Worm (Caenorhabditis elegans) whole organism, midembryonic: Measurements from ENCODE around the gene tsp-9.

Experiments
- cog-1 ChIP-seq: sonication (generic microtip); optimal IDR thresholded peaks from 2 replicates; lab custom pipeline; 2016; ENCODE audit warnings: missing genetic modification characterization, missing compliant biosample characterization
- flt-1 ChIP-seq: fragments of 200-800 bp; sonication (Bioruptor generic); IDR thresholded peaks from 2 replicates; pipeline ENCODE4 v1.3.6; 2022; ENCODE audit warnings: missing genetic modification characterization, missing compliant biosample characterization
- klf-2 ChIP-seq: fragments of 200-800 bp; sonication (Bioruptor generic); conservative IDR thresholded peaks from 2 replicates; pipeline ENCODE4 v1.3.6; 2022; ENCODE audit warnings: missing genetic modification reagents, missing genetic modification characterization, missing compliant biosample characterization
- med-1 ChIP-seq: sonication (generic microtip); optimal IDR thresholded peaks from 2 replicates; lab custom pipeline; 2017; ENCODE audit warnings: missing genetic modification characterization, mild to moderate bottlenecking, missing compliant biosample characterization, antibody characterized with exemption, missing genetic modification reagents; ENCODE audit not compliant: insufficient read depth
- ref-1 ChIP-seq: fragments of 200-800 bp; sonication (Bioruptor generic); conservative IDR thresholded peaks from 2 replicates; pipeline ENCODE4 v1.3.6; 2022; ENCODE audit warnings: missing genetic modification reagents, missing genetic modification characterization, missing compliant biosample characterization
- tab-1 ChIP-seq: fragments of 200-800 bp; sonication (Bioruptor generic); IDR thresholded peaks from 2 replicates; pipeline ENCODE4 v1.3.6; 2022; ENCODE audit warnings: missing genetic modification characterization, missing compliant biosample characterization
- ztf-23 ChIP-seq: fragments of 200-800 bp; sonication (Bioruptor generic); IDR thresholded peaks from 2 replicates; pipeline ENCODE4 v1.3.6; 2022; ENCODE audit warnings: missing genetic modification reagents, missing genetic modification characterization, missing compliant biosample characterization

- TF ChIP-seq flt-1 (GFP tag; lab: Robert Waterston, UW) (no peak), tab-1 (GFP tag; lab: Robert Waterston, UW) (no peak), cog-1 (no peak), ref-1 (GFP tag; lab: Robert Waterston, UW) (no peak), klf-2 (GFP tag; lab: Robert Waterston, UW) (no peak), med-1 (GFP tag; lab: Kevin White, UChicago) (no peak), ztf-23 (GFP tag; lab: Robert Waterston, UW) (no peak)
These were observed 26.7 kb downstream of the tsp-9 start, which contains the start of gene C52B11.5 for ce11 chrX:1272539-1272938.
